Fruit fly (Drosophila melanogaster): ENCODE data around the gene pnt.

DNA sequence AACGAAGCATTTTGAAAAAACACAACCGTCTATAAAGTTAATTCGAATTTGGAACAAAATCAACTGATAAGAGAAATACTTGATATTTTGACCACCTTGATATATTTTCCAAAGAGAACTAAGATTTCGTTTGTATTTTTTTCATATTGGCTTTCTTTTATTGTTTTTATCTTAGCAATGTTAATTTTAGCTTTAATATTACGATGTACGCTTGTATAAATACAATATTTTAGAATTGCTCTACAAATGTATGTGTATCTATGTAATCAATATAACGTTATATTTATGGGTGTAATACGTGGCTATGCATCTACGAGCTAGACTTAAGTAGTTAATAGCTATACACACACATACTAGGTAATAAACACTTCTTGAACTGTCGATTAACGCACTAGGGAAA, 55.9 kb downstream of the pnt start, which contains the start of gene bb8:
- no peak for TF ChIP-seq Abd-B (GFP tag; optimal IDR thresholded peaks at IDR 0.05)
- no peak for TF ChIP-seq h (GFP tag; optimal IDR thresholded peaks at IDR 0.05)
- no peak for TF ChIP-seq sv (GFP tag; optimal IDR thresholded peaks at IDR 0.05)
- TF ChIP-seq Hr83 (GFP tag; optimal IDR thresholded peaks at IDR 0.05; ENCODE audit: poor library complexity, severe bottlenecking): no peak
